Worm (Caenorhabditis elegans): ENCODE data around the gene gldi-1.

- TF ChIP-seq tab-1 (GFP tag; IDR thresholded peaks at IDR 0.05) (no peak), ztf-29 (GFP tag; IDR thresholded peaks at IDR 0.05) (no peak), klf-2 (GFP tag; conservative IDR thresholded peaks at IDR 0.05) (no peak)
Observed at ce11 chrII:457790-458189, 26.4 kb downstream of the gldi-1 start, which contains the start of gene gvd-1.

Data from whole organism, midembryonic.